Fruit fly (Drosophila melanogaster): ENCODE measurements around the gene CG18249.

- no peak for TF ChIP-seq Dll (optimal IDR thresholded peaks at IDR 0.05)
- no peak for TF ChIP-seq pan (optimal IDR thresholded peaks at IDR 0.05)
Measured at dm6 chr3R:8192261-8192917, 27.6 kb upstream of the CG18249 start.

Measured in whole organism.